Worm (Caenorhabditis elegans) whole organism, midembryonic: ENCODE data around the gene nlp-101.
A peak's percentile ranks its signal among the peaks of the same experiment; 100 is the strongest.

Experiments
- T22C8.4 ChIP-seq: fragments of 200-800 bp; sonication (Bioruptor generic); IDR thresholded peaks from 2 replicates; pipeline ENCODE4 v1.3.6; 2022; ENCODE audit warnings: missing genetic modification characterization, missing compliant biosample characterization
- cog-1 ChIP-seq: sonication (generic microtip); optimal IDR thresholded peaks from 2 replicates; lab custom pipeline; 2016; ENCODE audit warnings: missing genetic modification characterization, missing compliant biosample characterization
- flt-1 ChIP-seq: fragments of 200-800 bp; sonication (Bioruptor generic); IDR thresholded peaks from 2 replicates; pipeline ENCODE4 v1.3.6; 2022; ENCODE audit warnings: missing genetic modification characterization, missing compliant biosample characterization
- klf-2 ChIP-seq: fragments of 200-800 bp; sonication (Bioruptor generic); conservative IDR thresholded peaks from 2 replicates; pipeline ENCODE4 v1.3.6; 2022; ENCODE audit warnings: missing genetic modification reagents, missing genetic modification characterization, missing compliant biosample characterization
- med-1 ChIP-seq: sonication (generic microtip); optimal IDR thresholded peaks from 2 replicates; lab custom pipeline; 2017; ENCODE audit warnings: missing genetic modification characterization, mild to moderate bottlenecking, missing compliant biosample characterization, antibody characterized with exemption, missing genetic modification reagents; ENCODE audit not compliant: insufficient read depth
- ref-1 ChIP-seq: fragments of 200-800 bp; sonication (Bioruptor generic); conservative IDR thresholded peaks from 2 replicates; pipeline ENCODE4 v1.3.6; 2022; ENCODE audit warnings: missing genetic modification reagents, missing genetic modification characterization, missing compliant biosample characterization
- tab-1 ChIP-seq: fragments of 200-800 bp; sonication (Bioruptor generic); IDR thresholded peaks from 2 replicates; pipeline ENCODE4 v1.3.6; 2022; ENCODE audit warnings: missing genetic modification characterization, missing compliant biosample characterization
- ztf-23 ChIP-seq: fragments of 200-800 bp; sonication (Bioruptor generic); IDR thresholded peaks from 2 replicates; pipeline ENCODE4 v1.3.6; 2022; ENCODE audit warnings: missing genetic modification reagents, missing genetic modification characterization, missing compliant biosample characterization
- ztf-29 ChIP-seq: fragments of 200-800 bp; sonication (Bioruptor generic); IDR thresholded peaks from 2 replicates; pipeline ENCODE4 v1.3.6; 2022; ENCODE audit warnings: missing genetic modification reagents, missing genetic modification characterization, missing compliant biosample characterization

Gene nlp-101

DNA sequence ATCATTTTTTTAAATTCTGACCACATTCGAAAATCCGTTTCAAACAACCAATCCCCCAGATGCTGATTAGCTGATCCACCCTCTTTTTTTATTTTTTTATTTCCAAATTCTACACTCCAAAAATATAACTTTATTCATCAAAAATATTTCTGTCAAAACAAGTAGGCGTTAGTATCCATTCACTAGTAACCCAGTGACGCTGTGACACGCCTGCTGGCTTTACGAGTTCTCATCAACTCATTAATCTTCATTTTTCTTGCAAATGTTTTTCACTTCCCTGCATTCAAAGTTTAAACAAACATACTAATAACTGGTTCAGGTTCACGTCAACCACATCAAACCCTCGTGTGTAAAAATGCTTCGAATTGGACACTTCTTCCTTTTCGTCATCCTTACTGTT is at the start of gene nlp-101:
TSS of gene nlp-101 (plus strand) at position 301 of the 400 bp plus-strand sequence.
- TF ChIP-seq ref-1 (GFP tag; lab: Robert Waterston, UW) (no peak), ztf-29 (no peak), T22C8.4 (no peak), cog-1 (tag; lab: Kevin White, UChicago) (no peak), flt-1 (GFP tag; lab: Robert Waterston, UW) (no peak), med-1 (GFP tag; lab: Kevin White, UChicago) (no peak), tab-1 (GFP tag; lab: Robert Waterston, UW) (no peak), ztf-23 (no peak), klf-2 (GFP tag; lab: Robert Waterston, UW) (no peak)

DNA sequence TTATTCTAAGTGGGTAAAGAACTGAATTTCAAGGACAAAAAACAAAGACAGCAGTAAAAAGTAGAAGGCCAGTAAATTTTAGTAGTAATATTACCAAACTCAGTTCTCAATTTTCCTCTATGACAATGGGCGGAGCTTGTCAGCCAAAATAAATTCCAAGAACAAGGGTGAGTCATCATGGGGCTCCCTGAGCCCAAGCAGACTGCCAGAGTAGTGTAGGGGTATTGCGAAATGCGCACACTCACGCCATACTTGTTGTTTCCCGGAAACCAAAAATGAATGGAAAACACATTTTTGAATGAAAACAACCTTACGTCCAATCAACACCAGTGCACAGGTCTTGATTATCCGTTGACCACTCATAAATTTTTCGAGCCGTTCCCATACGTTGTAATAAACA is 46.9 kb upstream of the nlp-101 start:
- no peak for TF ChIP-seq T22C8.4

DNA sequence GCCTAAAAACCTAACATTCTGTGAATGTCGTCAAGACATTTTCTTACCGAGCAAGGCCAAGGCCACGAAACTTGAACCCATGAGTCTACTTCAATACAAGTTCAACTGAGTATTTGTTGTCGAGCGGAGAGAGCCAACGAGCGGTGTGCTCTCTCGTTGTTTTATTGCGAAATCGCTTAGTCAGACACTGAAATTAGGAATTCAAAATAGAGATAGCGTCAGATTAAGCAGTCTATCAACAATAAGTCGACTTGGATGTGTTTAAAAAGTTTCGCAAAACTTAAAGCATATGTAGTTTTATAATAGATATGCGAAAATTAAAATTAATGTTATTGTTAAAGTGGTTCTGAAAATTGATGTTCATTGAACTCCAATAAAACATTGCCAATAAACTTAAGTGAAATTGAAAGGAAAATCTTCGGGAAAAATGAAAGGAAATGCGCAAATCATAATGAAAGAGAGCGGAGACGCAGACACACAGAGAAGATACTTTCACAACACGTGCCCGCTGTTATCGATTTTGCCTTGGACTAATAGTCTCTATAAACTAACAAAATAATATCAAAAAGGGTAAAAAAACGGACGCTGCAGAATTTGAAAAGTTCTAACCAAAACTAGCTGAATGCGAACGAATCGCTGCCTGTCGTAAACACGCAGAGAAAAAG is 45.2 kb upstream of the nlp-101 start, which contains the start of gene ZK154.6:
TSS of gene ZK154.6 (minus strand) at position 187 of the 665 bp plus-strand sequence.
- TF ChIP-seq ztf-23 (no peak), T22C8.4 (peak; percentile 59)

DNA sequence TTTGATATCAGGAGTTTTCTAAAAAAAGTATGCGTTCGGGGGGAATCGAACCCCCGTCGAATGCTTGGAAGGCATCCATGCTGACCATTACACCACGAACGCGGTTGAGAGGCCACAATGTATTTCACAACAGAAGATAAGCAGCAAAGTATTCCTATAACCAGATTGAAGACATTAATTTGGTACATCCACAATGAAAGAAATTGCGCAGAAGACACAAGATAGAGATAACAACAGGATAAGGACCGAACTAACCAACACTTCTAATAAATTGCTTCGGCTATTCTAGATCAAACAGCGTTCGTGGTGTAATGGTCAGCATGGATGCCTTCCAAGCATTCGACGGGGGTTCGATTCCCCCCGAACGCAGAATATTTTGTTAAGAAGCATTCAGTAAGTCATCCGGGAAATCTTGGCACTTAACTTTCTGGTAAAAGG is 44.4 kb upstream of the nlp-101 start:
- TF ChIP-seq flt-1 (GFP tag; lab: Robert Waterston, UW) (peak; percentile 68; the same call in 1 of the 2 replicates), T22C8.4 (0 out of 2 replicates have a peak, but pooled peaks have one; percentile 42), klf-2 (GFP tag; lab: Robert Waterston, UW) (0 out of 2 replicates have a peak, but pooled peaks have one; percentile 8), ref-1 (GFP tag; lab: Robert Waterston, UW) (0 out of 2 replicates have a peak, but pooled peaks have one; percentile 12), ztf-23 (peak; percentile 75), tab-1 (GFP tag; lab: Robert Waterston, UW) (peak; percentile 62), ztf-29 (no peak), cog-1 (tag; lab: Kevin White, UChicago) (no peak), med-1 (GFP tag; lab: Kevin White, UChicago) (no peak)

DNA sequence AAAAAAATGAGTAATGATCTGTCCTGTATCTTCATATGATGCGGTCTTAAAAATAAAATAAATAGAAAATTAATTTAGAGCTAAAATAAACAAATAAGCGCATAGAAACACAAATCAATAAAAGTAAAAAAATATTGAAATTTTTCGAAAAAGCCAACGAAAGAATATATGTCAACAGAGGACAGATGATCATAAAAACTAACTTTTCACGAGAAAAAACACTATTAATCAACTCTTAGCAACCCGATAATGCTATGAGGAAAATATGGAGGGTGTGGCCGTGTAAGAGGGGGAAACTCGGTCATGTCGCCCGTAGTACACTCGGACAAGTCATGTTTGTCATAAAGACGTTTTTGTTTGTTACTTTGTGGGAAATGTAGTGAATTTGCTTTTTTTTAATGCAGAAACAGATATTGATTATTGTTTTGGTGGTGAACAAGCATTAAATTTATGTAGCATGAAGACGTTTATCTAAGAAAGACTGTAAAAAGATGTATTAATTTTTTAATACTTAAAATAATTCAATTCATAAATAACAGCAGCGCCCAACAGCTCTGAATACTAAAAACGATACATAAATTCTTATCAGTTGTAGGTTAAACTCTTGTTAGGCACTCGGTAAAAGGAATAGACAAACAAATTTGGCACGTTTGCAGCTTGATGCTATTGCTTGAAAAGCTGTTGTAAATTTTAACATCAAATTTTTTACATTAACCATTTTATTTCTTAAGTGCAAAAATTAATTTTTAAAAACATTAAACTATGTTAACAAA is 40.2 kb upstream of the nlp-101 start, which contains the start of gene adm-4:
TSS of gene adm-4 (minus strand) at position 51 of the 773 bp plus-strand sequence.
- peak; percentile 9 for TF ChIP-seq cog-1 (tag; lab: Kevin White, UChicago)
- TF ChIP-seq ztf-23: 0 out of 2 replicates have a peak, but pooled peaks have one; percentile 16
- no peak for TF ChIP-seq ref-1 (GFP tag; lab: Robert Waterston, UW)

ce11 chrX:7799680-7800079 is 39.0 kb upstream of the nlp-101 start, which contains the start of gene gpx-7:
gpx-7 (minus strand) TSS chrX:7799780.
- TF ChIP-seq flt-1 (GFP tag; lab: Robert Waterston, UW) (no peak), ref-1 (GFP tag; lab: Robert Waterston, UW) (no peak), tab-1 (GFP tag; lab: Robert Waterston, UW) (no peak), ztf-23 (no peak), ztf-29 (no peak), med-1 (GFP tag; lab: Kevin White, UChicago) (no peak), cog-1 (tag; lab: Kevin White, UChicago) (no peak), klf-2 (GFP tag; lab: Robert Waterston, UW) (no peak), T22C8.4 (no peak)

DNA sequence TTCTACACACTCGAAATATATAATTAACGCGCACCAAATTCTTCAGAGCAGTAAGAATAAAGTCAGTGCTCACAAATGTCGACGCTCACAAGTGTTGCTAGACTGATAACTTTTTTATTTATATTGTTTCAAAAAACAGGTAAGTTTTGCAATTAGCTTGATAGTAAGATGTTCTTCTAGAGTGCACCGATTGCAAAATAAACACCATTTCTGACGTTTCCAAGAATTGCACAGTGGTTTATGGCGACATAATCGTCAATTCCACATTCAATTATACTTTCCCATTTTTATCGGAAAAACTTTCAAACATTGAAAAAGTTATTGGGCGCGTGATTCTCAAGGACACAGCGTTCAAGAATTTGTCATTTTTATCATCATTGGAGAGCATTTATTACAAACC is 38.3 kb upstream of the nlp-101 start:
- no peak for TF ChIP-seq flt-1 (GFP tag; lab: Robert Waterston, UW)
- TF ChIP-seq ref-1 (GFP tag; lab: Robert Waterston, UW): no peak
- no peak for TF ChIP-seq ztf-23
- TF ChIP-seq med-1 (GFP tag; lab: Kevin White, UChicago): no peak
- no peak for TF ChIP-seq klf-2 (GFP tag; lab: Robert Waterston, UW)
- TF ChIP-seq cog-1 (tag; lab: Kevin White, UChicago): no peak
- TF ChIP-seq tab-1 (GFP tag; lab: Robert Waterston, UW): no peak
- TF ChIP-seq ztf-29: no peak

DNA sequence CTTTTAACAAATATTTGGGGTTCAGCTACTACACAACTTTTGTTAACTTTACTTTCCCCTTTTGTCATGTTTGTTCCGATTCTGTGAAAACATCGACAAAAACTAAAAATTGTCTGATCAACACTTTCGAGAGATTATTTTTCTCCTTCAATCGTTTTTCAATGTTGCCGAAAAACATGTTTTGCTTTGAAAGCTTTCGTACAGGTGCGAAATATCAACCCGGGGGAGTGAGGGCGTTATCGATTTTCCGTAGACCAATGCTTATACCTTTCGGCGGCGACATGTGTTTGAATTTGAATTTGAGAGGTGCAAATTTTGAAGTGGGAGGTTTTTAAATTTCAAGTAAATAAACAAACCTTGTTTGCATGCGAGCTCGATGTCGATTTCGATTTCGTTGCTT is 30.3 kb upstream of the nlp-101 start:
- TF ChIP-seq flt-1 (GFP tag; lab: Robert Waterston, UW) (no peak), med-1 (GFP tag; lab: Kevin White, UChicago) (no peak), T22C8.4 (no peak), tab-1 (GFP tag; lab: Robert Waterston, UW) (no peak), ztf-29 (no peak), ztf-23 (no peak), ref-1 (GFP tag; lab: Robert Waterston, UW) (no peak), cog-1 (tag; lab: Kevin White, UChicago) (no peak), klf-2 (GFP tag; lab: Robert Waterston, UW) (no peak)

DNA sequence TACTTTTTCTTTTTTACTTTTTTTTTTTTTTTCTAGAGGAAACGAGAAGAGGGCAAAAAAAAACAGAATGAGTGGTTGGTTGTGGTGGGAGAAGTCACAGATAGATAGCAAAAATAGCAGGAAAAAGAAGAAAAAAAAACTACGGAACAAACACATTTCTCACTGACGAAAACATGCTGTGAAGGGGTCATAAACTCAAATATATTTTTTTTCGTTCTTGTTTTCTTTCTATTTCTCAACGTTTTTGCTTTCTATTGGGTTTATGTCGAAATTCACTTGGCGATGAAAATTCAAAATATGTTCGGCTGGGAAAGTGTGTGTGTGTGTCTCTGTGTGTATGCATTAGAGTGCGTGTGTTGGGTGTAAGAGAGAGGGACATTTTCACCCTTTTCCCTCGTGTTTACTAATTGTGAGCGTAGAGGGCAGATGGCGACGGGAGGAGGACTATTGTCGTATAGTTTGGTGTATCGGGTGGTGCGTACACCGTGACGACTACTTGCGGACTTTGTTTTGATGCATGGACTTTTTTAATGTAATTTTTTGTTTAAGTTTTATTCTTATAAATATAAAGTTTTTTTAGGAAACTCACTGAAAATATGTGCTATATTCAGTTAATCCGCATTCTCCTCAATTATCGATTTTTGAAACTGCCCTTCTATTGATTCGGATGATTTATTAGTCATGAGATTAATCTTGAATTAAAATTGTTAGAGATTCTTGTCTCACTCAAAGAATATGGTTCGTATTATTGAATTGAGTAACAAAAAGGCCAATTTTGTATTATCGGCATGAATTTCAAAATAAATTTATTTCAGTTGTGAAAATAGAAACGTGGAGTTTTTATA is 29.1 kb upstream of the nlp-101 start:
- TF ChIP-seq ref-1 (GFP tag; lab: Robert Waterston, UW): no peak
- TF ChIP-seq cog-1 (tag; lab: Kevin White, UChicago): peak; percentile 75
- no peak for TF ChIP-seq med-1 (GFP tag; lab: Kevin White, UChicago)
- no peak for TF ChIP-seq ztf-29
- TF ChIP-seq klf-2 (GFP tag; lab: Robert Waterston, UW): no peak
- TF ChIP-seq tab-1 (GFP tag; lab: Robert Waterston, UW): no peak
- TF ChIP-seq flt-1 (GFP tag; lab: Robert Waterston, UW): peak; percentile 70; the same call in 1 of the 2 replicates
- peak; percentile 74 for TF ChIP-seq ztf-23
- no peak for TF ChIP-seq T22C8.4
